Fruit fly (Drosophila melanogaster) whole organism, prepupa: ENCODE data around the gene CG13917.

Source experiments
- Blimp-1 ChIP-seq: fragments of 200-800 bp; sonication (Bioruptor generic); optimal IDR thresholded peaks from 3 replicates; lab custom pipeline; 2017; ENCODE audit warnings: missing biosample characterization, missing genetic modification characterization, mild to moderate bottlenecking, moderate library complexity, missing genetic modification reagents
- CG10631 ChIP-seq: fragments of 200-800 bp; sonication (Bioruptor generic); optimal IDR thresholded peaks from 2 replicates; lab custom pipeline; 2016; ENCODE audit warnings: missing biosample characterization, missing genetic modification characterization
- CG11294 ChIP-seq: fragments of 200-800 bp; sonication (Bioruptor generic); IDR thresholded peaks from 2 replicates; pipeline ENCODE4 v1.3.6; 2022; ENCODE audit warnings: missing biosample characterization, missing genetic modification characterization
- CG11762 ChIP-seq: fragments of 200-800 bp; sonication (Bioruptor generic); optimal IDR thresholded peaks from 3 replicates; lab custom pipeline; 2016; ENCODE audit warnings: missing biosample characterization, missing genetic modification characterization; ENCODE audit not compliant: insufficient read depth
- CG11902 ChIP-seq: fragments of 200-800 bp; sonication (Bioruptor generic); optimal IDR thresholded peaks from 3 replicates; lab custom pipeline; 2016; ENCODE audit warnings: missing biosample characterization, missing genetic modification characterization
- CG1621 ChIP-seq: fragments of 200-800 bp; sonication (Bioruptor generic); optimal IDR thresholded peaks from 3 replicates; lab custom pipeline; 2018; ENCODE audit warnings: missing biosample characterization, mild to moderate bottlenecking, missing genetic modification characterization
- CG16779 ChIP-seq: fragments of 200-800 bp; sonication (Bioruptor generic); optimal IDR thresholded peaks from 3 replicates; lab custom pipeline; 2017; ENCODE audit warnings: missing biosample characterization, mild to moderate bottlenecking, missing genetic modification characterization
- CG3032 ChIP-seq: fragments of 200-800 bp; optimal IDR thresholded peaks from 2 replicates; lab custom pipeline; 2019; ENCODE audit warnings: missing biosample characterization, mild to moderate bottlenecking, missing genetic modification characterization, moderate library complexity
- CG31627 ChIP-seq: fragments of 200-800 bp; sonication (Bioruptor generic); optimal IDR thresholded peaks from 3 replicates; lab custom pipeline; 2016; ENCODE audit warnings: missing biosample characterization, missing genetic modification characterization
- CG32006 ChIP-seq: fragments of 200-800 bp; sonication (Bioruptor generic); optimal IDR thresholded peaks from 3 replicates; lab custom pipeline; 2017; ENCODE audit warnings: missing biosample characterization, mild to moderate bottlenecking, missing genetic modification characterization
- CG34406 ChIP-seq: fragments of 200-800 bp; sonication (Bioruptor generic); optimal IDR thresholded peaks from 3 replicates; lab custom pipeline; 2016; ENCODE audit warnings: missing biosample characterization, missing genetic modification characterization
- CG3919 ChIP-seq: fragments of 200-800 bp; sonication (Bioruptor generic); optimal IDR thresholded peaks from 3 replicates; lab custom pipeline; 2016; ENCODE audit warnings: missing biosample characterization, missing genetic modification characterization
- CG4318 ChIP-seq: fragments of 200-800 bp; sonication (Bioruptor generic); optimal IDR thresholded peaks from 3 replicates; lab custom pipeline; 2017; ENCODE audit warnings: missing biosample characterization, mild to moderate bottlenecking, missing genetic modification characterization
- CG6792 ChIP-seq: fragments of 200-800 bp; sonication (Bioruptor generic); optimal IDR thresholded peaks from 3 replicates; lab custom pipeline; 2016; ENCODE audit warnings: missing biosample characterization, missing genetic modification characterization
- CG6808 ChIP-seq: fragments of 200-800 bp; sonication (Bioruptor generic); optimal IDR thresholded peaks from 3 replicates; lab custom pipeline; 2017; ENCODE audit warnings: missing biosample characterization, missing genetic modification characterization, mild to moderate bottlenecking, moderate library complexity, missing genetic modification reagents
- CG6854 ChIP-seq: fragments of 200-800 bp; sonication (Bioruptor generic); optimal IDR thresholded peaks from 2 replicates; lab custom pipeline; 2017; ENCODE audit warnings: missing biosample characterization, mild to moderate bottlenecking, missing genetic modification characterization
- CG7368 ChIP-seq: fragments of 200-800 bp; sonication (Bioruptor generic); optimal IDR thresholded peaks from 3 replicates; lab custom pipeline; 2016; ENCODE audit warnings: missing biosample characterization, missing genetic modification characterization
- CG8119 ChIP-seq: fragments of 200-800 bp; sonication (Bioruptor generic); IDR thresholded peaks from 3 replicates; pipeline ENCODE4 v1.3.6; 2022; ENCODE audit warnings: missing biosample characterization, missing genetic modification characterization
- CG8319 ChIP-seq: fragments of 200-800 bp; sonication (Bioruptor generic); optimal IDR thresholded peaks from 3 replicates; lab custom pipeline; 2016; ENCODE audit warnings: missing biosample characterization, missing genetic modification characterization
- CG8632 ChIP-seq: fragments of 200-800 bp; sonication (Bioruptor generic); optimal IDR thresholded peaks from 3 replicates; lab custom pipeline; 2016; ENCODE audit warnings: missing biosample characterization, missing genetic modification characterization
- CG9139 ChIP-seq: fragments of 200-800 bp; sonication (Bioruptor generic); optimal IDR thresholded peaks from 3 replicates; lab custom pipeline; 2017; ENCODE audit warnings: missing biosample characterization, mild to moderate bottlenecking, missing genetic modification characterization
- Eip75B ChIP-seq: fragments of 200-800 bp; sonication (Bioruptor generic); optimal IDR thresholded peaks from 3 replicates; lab custom pipeline; 2016; ENCODE audit warnings: missing biosample characterization, missing genetic modification characterization
- Eip78C ChIP-seq: fragments of 200-800 bp; sonication (Bioruptor generic); peaks from one replicate; lab custom pipeline; 2016; ENCODE audit warnings: missing biosample characterization, missing genetic modification characterization
- Ets21C ChIP-seq: fragments of 200-800 bp; sonication (Bioruptor generic); optimal IDR thresholded peaks from 3 replicates; lab custom pipeline; 2016; ENCODE audit warnings: missing biosample characterization, missing genetic modification characterization
- Gug ChIP-seq: fragments of 200-800 bp; sonication (Bioruptor generic); IDR thresholded peaks from 2 replicates; pipeline ENCODE4 v1.3.6; 2022; ENCODE audit warnings: missing biosample characterization, missing genetic modification characterization
- Hr39 ChIP-seq: fragments of 200-800 bp; sonication (Bioruptor generic); optimal IDR thresholded peaks from 2 replicates; lab custom pipeline; 2016; ENCODE audit warnings: missing biosample characterization, missing genetic modification characterization
- Hr4 ChIP-seq: fragments of 200-800 bp; sonication (Bioruptor generic); optimal IDR thresholded peaks from 3 replicates; lab custom pipeline; 2016; ENCODE audit warnings: missing biosample characterization, missing genetic modification characterization
- Lpt ChIP-seq: fragments of 200-800 bp; sonication (Bioruptor generic); optimal IDR thresholded peaks from 3 replicates; lab custom pipeline; 2016; ENCODE audit warnings: missing biosample characterization, missing genetic modification characterization
- Met ChIP-seq: fragments of 200-800 bp; sonication (Bioruptor generic); optimal IDR thresholded peaks from 3 replicates; lab custom pipeline; 2016; ENCODE audit warnings: missing biosample characterization, missing genetic modification characterization
- OdsH ChIP-seq: fragments of 200-800 bp; sonication (Bioruptor generic); optimal IDR thresholded peaks from 3 replicates; lab custom pipeline; 2016; ENCODE audit warnings: missing biosample characterization, missing genetic modification characterization
- Sox14 ChIP-seq: fragments of 200-800 bp; sonication (Bioruptor generic); optimal IDR thresholded peaks from 3 replicates; lab custom pipeline; 2016; ENCODE audit warnings: missing biosample characterization, missing genetic modification characterization
- Sox15 ChIP-seq: fragments of 200-800 bp; sonication (Bioruptor generic); optimal IDR thresholded peaks from 3 replicates; lab custom pipeline; 2016; ENCODE audit warnings: missing biosample characterization, missing genetic modification characterization
- achi ChIP-seq: fragments of 200-800 bp; sonication (Bioruptor generic); optimal IDR thresholded peaks from 3 replicates; lab custom pipeline; 2016; ENCODE audit warnings: missing biosample characterization, missing genetic modification characterization
- acj6 ChIP-seq: fragments of 200-800 bp; sonication (Bioruptor generic); optimal IDR thresholded peaks from 3 replicates; lab custom pipeline; 2016; ENCODE audit warnings: missing biosample characterization, missing genetic modification characterization
- dac ChIP-seq: fragments of 200-800 bp; sonication (Bioruptor generic); optimal IDR thresholded peaks from 2 replicates; lab custom pipeline; 2017; ENCODE audit warnings: missing biosample characterization, mild to moderate bottlenecking, missing genetic modification characterization
- fd59A ChIP-seq: fragments of 200-800 bp; sonication (Bioruptor generic); optimal IDR thresholded peaks from 2 replicates; lab custom pipeline; 2017; ENCODE audit warnings: missing biosample characterization, mild to moderate bottlenecking, missing genetic modification characterization, missing genetic modification reagents
- fd85E ChIP-seq: fragments of 200-800 bp; sonication (Bioruptor generic); optimal IDR thresholded peaks from 3 replicates; lab custom pipeline; 2016; ENCODE audit warnings: missing biosample characterization, missing genetic modification characterization
- net ChIP-seq: fragments of 200-800 bp; sonication (Bioruptor generic); optimal IDR thresholded peaks from 3 replicates; lab custom pipeline; 2016; ENCODE audit warnings: missing biosample characterization, missing genetic modification characterization
- pdm3 ChIP-seq: fragments of 200-800 bp; sonication (Bioruptor generic); optimal IDR thresholded peaks from 3 replicates; lab custom pipeline; 2016; ENCODE audit warnings: missing biosample characterization, missing genetic modification characterization
- salr ChIP-seq, 2 experiments: fragments of 200-800 bp; sonication (Bioruptor generic); optimal IDR thresholded peaks; 3 replicates each; lab custom pipeline; 2016 to 2018; ENCODE audit warnings: missing biosample characterization in 2 of 2, missing genetic modification characterization in 2 of 2, mild to moderate bottlenecking in 1 of 2
- spab ChIP-seq: fragments of 200-800 bp; sonication (Bioruptor generic); optimal IDR thresholded peaks from 2 replicates; lab custom pipeline; 2017; ENCODE audit warnings: missing biosample characterization, mild to moderate bottlenecking, missing genetic modification characterization, missing genetic modification reagents
- ss ChIP-seq, 2 experiments: fragments of 200-800 bp; sonication (Bioruptor generic); optimal IDR thresholded peaks; 2 replicates in 1 of 2; 3 replicates in 1 of 2; lab custom pipeline; 2017 to 2018; ENCODE audit warnings: mild to moderate bottlenecking in 2 of 2, missing biosample characterization in 2 of 2, missing genetic modification characterization in 2 of 2, moderate library complexity in 1 of 2
- svp ChIP-seq: fragments of 200-800 bp; sonication (Bioruptor generic); peaks from one replicate; lab custom pipeline; 2016; ENCODE audit warnings: missing biosample characterization, missing genetic modification characterization
- topi ChIP-seq: fragments of 200-800 bp; sonication (Bioruptor generic); optimal IDR thresholded peaks from 3 replicates; lab custom pipeline; 2016; ENCODE audit warnings: missing biosample characterization, missing genetic modification characterization
- vri ChIP-seq: fragments of 200-800 bp; sonication (Bioruptor generic); optimal IDR thresholded peaks from 3 replicates; lab custom pipeline; 2016; ENCODE audit warnings: missing biosample characterization, mild to moderate bottlenecking, missing genetic modification characterization

Gene CG13917

dm6 chr3L:1579169-1579853, 2.8 kb downstream of the CG13917 start (continued):
- TF ChIP-seq Sox14 = peak; percentile 55

dm6 chr3L:1580194-1580593, 3.7 kb downstream of the CG13917 start:
- TF ChIP-seq CG34406 (no peak), CG8319 (GFP tag; lab: Kevin White, UChicago) (no peak), CG8119 (no peak), Sox14 (no peak), CG6808 (no peak), fd59A (GFP tag; lab: Kevin White, UChicago) (no peak)

- TF ChIP-seq Met (GFP tag; lab: Kevin White, UChicago) (no peak), CG16779 (tag; lab: Kevin White, UChicago) (no peak), fd85E (no peak), Ets21C (GFP tag; lab: Kevin White, UChicago) (no peak), acj6 (GFP tag; lab: Kevin White, UChicago) (no peak), Hr39 (no peak), CG10631 (no peak), fd59A (GFP tag; lab: Kevin White, UChicago) (no peak), topi (GFP tag; lab: Kevin White, UChicago) (no peak), CG3919 (GFP tag; lab: Kevin White, UChicago) (no peak), Sox15 (no peak), dac (GFP tag; lab: Kevin White, UChicago) (no peak), CG32006 (no peak)
Measured at dm6 chr3L:1580821-1581220, 4.3 kb downstream of the CG13917 start.

- no peak for TF ChIP-seq spab (GFP tag; lab: Kevin White, UChicago)
- TF ChIP-seq ss (GFP tag; optimal IDR thresholded peaks at IDR 0.05; lab: Kevin White, UChicago) = no peak
- no peak for TF ChIP-seq CG7368 (GFP tag; lab: Kevin White, UChicago)
- TF ChIP-seq net = peak; percentile 60
- TF ChIP-seq CG4318 (GFP tag; lab: Kevin White, UChicago) = peak; percentile 77
- TF ChIP-seq fd59A (GFP tag; lab: Kevin White, UChicago) = no peak
- peak; percentile 53 for TF ChIP-seq CG10631
- TF ChIP-seq Blimp-1 = no peak
- TF ChIP-seq salr (GFP tag; optimal IDR thresholded peaks at IDR 0.05; lab: Kevin White, UChicago) = peak in 1 of 2 experiments; percentile 68
- no peak for TF ChIP-seq topi (GFP tag; lab: Kevin White, UChicago)
- TF ChIP-seq achi (GFP tag; lab: Kevin White, UChicago) = peak; percentile 12
- TF ChIP-seq Gug (GFP tag; lab: Robert Waterston, UW) = peak; percentile 88
- TF ChIP-seq CG11762 (GFP tag; lab: Kevin White, UChicago) = no peak
- peak; percentile 88 for TF ChIP-seq Eip78C
- TF ChIP-seq Sox14 = peak; percentile 72
- no peak for TF ChIP-seq CG11902
- TF ChIP-seq vri = peak; percentile 4
- TF ChIP-seq CG3919 (GFP tag; lab: Kevin White, UChicago) = peak; percentile 8
- no peak for TF ChIP-seq CG8632 (GFP tag; lab: Kevin White, UChicago)
- TF ChIP-seq CG31627 (GFP tag; lab: Kevin White, UChicago) = peak; percentile 15
- TF ChIP-seq CG6854 = no peak
- peak; percentile 69 for TF ChIP-seq pdm3
- TF ChIP-seq svp = peak; percentile 37
- TF ChIP-seq dac (GFP tag; lab: Kevin White, UChicago) = peak; percentile 65
- TF ChIP-seq CG1621 (tag; lab: Kevin White, UChicago) = no peak
- peak; percentile 31 for TF ChIP-seq Eip75B
- peak; percentile 83 for TF ChIP-seq Lpt
- TF ChIP-seq Hr4 (GFP tag; lab: Kevin White, UChicago) = peak; percentile 92
- TF ChIP-seq CG8119 = peak; percentile 87
- TF ChIP-seq CG6792 = no peak
- no peak for TF ChIP-seq CG9139 (GFP tag; lab: Kevin White, UChicago)
- peak; percentile 32 for TF ChIP-seq Met (GFP tag; lab: Kevin White, UChicago)
- peak; percentile 91 for TF ChIP-seq CG32006
- peak; percentile 76 for TF ChIP-seq CG11294 (GFP tag; lab: Robert Waterston, UW)
- no peak for TF ChIP-seq Ets21C (GFP tag; lab: Kevin White, UChicago)
- no peak for TF ChIP-seq CG16779 (tag; lab: Kevin White, UChicago)
- peak; percentile 3 for TF ChIP-seq CG3032 (tag; lab: Kevin White, UChicago)
- TF ChIP-seq OdsH (GFP tag; lab: Kevin White, UChicago) = peak; percentile 70
Measured at dm6 chr3L:1584003-1584402, 7.5 kb downstream of the CG13917 start.
